Worm (Caenorhabditis elegans): ENCODE data around the gene F01F1.15.

DNA sequence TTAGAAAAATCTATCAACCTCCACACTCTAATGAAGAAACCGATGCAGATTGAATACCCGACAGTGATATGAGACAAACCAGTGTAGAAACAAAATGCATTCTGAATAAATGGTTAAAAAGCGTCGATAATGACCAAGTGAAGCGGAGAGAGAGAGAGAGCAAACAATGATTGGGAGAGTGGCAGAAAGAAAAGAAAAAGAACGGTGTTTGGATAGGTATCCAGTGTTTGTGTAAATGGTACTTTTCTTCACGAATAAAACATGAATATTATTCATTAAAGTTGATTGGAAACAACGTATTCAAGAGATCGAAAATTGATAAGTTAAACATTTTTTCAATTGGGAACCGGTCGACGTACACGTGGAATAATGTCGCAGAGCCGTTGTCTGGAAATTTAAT is at the start of gene F01F1.15:
- TF ChIP-seq ama-1 (optimal IDR thresholded peaks at IDR 0.05), result no peak
- TF ChIP-seq hmbx-1 (tag; optimal IDR thresholded peaks at IDR 0.05), result no peak
- no peak for TF ChIP-seq flt-1 (GFP tag; IDR thresholded peaks at IDR 0.05)
- no peak for TF ChIP-seq ceh-13 (GFP tag; optimal IDR thresholded peaks at IDR 0.05)
- no peak for TF ChIP-seq ets-7 (tag; optimal IDR thresholded peaks at IDR 0.05)
- TF ChIP-seq hmg-4 (GFP tag; optimal IDR thresholded peaks at IDR 0.05), result no peak
- TF ChIP-seq hnd-1 (tag; optimal IDR thresholded peaks at IDR 0.05), result no peak
- no peak for TF ChIP-seq aly-1 (tag; optimal IDR thresholded peaks at IDR 0.05)
- no peak for TF ChIP-seq tbx-37 (GFP tag; conservative IDR thresholded peaks at IDR 0.05)
- TF ChIP-seq sea-1 (GFP tag; conservative IDR thresholded peaks at IDR 0.05), result no peak
- TF ChIP-seq F13C5.2 (tag; optimal IDR thresholded peaks at IDR 0.05), result no peak
- no peak for TF ChIP-seq B0310.2 (tag; optimal IDR thresholded peaks at IDR 0.05)
- TF ChIP-seq scrt-1 (GFP tag; IDR thresholded peaks at IDR 0.05), result no peak
